Fruit fly (Drosophila melanogaster): Measurements from ENCODE around the gene Rtel1.

Rtel1 gene

DNA sequence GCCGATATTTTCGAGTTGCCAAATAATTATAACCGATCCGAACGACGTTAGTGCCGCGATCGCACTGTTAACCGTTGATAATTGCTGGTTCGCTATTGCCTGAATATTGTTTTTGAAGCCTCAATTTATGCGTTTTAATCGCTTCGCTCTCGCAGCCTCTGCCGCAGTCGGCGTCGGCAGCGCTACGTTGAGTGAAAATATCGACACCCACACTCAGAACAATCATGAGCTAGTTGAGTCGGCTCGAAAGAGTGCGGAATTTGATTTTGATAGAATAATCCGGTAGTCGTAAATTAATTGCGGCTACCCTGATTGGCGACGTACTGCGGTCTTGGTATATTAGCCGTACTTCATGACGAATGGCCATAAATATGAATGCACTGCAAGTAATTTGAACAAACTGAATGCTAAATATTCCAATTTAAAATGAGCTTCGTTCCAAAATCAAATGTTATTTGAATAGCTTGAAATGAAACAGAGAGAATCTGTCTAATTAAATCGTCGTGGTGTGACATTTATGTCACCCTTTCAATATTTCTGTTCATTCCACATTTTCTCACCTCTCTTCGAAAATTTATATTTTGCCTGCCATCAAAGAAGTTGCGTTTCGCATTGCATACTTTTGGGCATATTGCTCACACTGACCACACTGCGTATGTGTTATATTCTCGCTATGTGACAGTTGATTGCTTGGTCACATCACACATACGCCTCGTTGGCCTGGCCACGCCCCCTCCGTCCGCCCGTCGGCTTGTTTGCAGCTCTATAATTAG is 31.9 kb upstream of the Rtel1 start (continued):
- TF ChIP-seq ham (GFP tag; IDR thresholded peaks at IDR 0.05) (no peak), en (GFP tag; optimal IDR thresholded peaks at IDR 0.05) (no peak), Ptx1 (GFP tag; IDR thresholded peaks at IDR 0.05) (0 out of 2 replicates have a peak, but pooled peaks have one; percentile 12), CG9932 (GFP tag; IDR thresholded peaks at IDR 0.05) (peak; percentile 14; the same call in 1 of the 2 replicates), Usf (GFP tag; optimal IDR thresholded peaks at IDR 0.05) (no peak), Adf1 (GFP tag; IDR thresholded peaks at IDR 0.05) (peak; percentile 82), tin (GFP tag; optimal IDR thresholded peaks at IDR 0.05) (no peak), Fer2 (tag; optimal IDR thresholded peaks at IDR 0.05) (no peak), Rx (GFP tag; IDR thresholded peaks at IDR 0.05) (no peak), zfh2 (GFP tag; optimal IDR thresholded peaks at IDR 0.05) (no peak), unc-4 (GFP tag; IDR thresholded peaks at IDR 0.05; ENCODE audit: partially characterized antibody) (no peak), CG9797 (GFP tag; optimal IDR thresholded peaks at IDR 0.05) (no peak), CG7372 (GFP tag; IDR thresholded peaks at IDR 0.05) (peak; percentile 98), CG3847 (GFP tag; IDR thresholded peaks at IDR 0.05) (0 out of 2 replicates have a peak, but pooled peaks have one; percentile 7), CG2678 (tag; optimal IDR thresholded peaks at IDR 0.05) (peak; percentile 19), chm (GFP tag; IDR thresholded peaks at IDR 0.05) (no peak), ro (GFP tag; IDR thresholded peaks at IDR 0.05) (no peak), klu (GFP tag; IDR thresholded peaks at IDR 0.05) (no peak), eve (GFP tag; optimal IDR thresholded peaks at IDR 0.05) (no peak), CG34376 (GFP tag; optimal IDR thresholded peaks at IDR 0.05) (peak; percentile 23), Fer3 (tag; optimal IDR thresholded peaks at IDR 0.05) (no peak), CG30403 (GFP tag; optimal IDR thresholded peaks at IDR 0.05) (no peak), ERR (GFP tag; optimal IDR thresholded peaks at IDR 0.05) (no peak), slbo (GFP tag; IDR thresholded peaks at IDR 0.05) (peak; percentile 26; the same call in 1 of the 2 replicates), D (optimal IDR thresholded peaks at IDR 0.05) (no peak), D (GFP tag; optimal IDR thresholded peaks at IDR 0.05) (no peak), CG8281 (tag; optimal IDR thresholded peaks at IDR 0.05) (peak; percentile 87), CG4730 (GFP tag; IDR thresholded peaks at IDR 0.05) (no peak), crc (GFP tag; optimal IDR thresholded peaks at IDR 0.05) (no peak), E2f1 (GFP tag; IDR thresholded peaks at IDR 0.05) (0 out of 2 replicates have a peak, but pooled peaks have one; percentile 14), ci (GFP tag; IDR thresholded peaks at IDR 0.05) (peak; percentile 13; the same call in 1 of the 3 replicates), wdn (GFP tag; IDR thresholded peaks at IDR 0.05) (no peak), esg (GFP tag; conservative IDR thresholded peaks at IDR 0.05) (no peak), H15 (GFP tag; IDR thresholded peaks at IDR 0.05) (no peak), tap (tag; optimal IDR thresholded peaks at IDR 0.05) (no peak), pfk (GFP tag; optimal IDR thresholded peaks at IDR 0.05) (no peak), Med (GFP tag) (peak; percentile 70), CG31224 (GFP tag; IDR thresholded peaks at IDR 0.05) (no peak), HmgD (GFP tag; optimal IDR thresholded peaks at IDR 0.05) (no peak), CG9609 (GFP tag; optimal IDR thresholded peaks at IDR 0.05) (no peak), vnd (GFP tag; IDR thresholded peaks at IDR 0.05; ENCODE audit: partially characterized antibody) (no peak), amos (GFP tag; IDR thresholded peaks at IDR 0.05; ENCODE audit: partially characterized antibody) (no peak), CG14965 (GFP tag; optimal IDR thresholded peaks at IDR 0.05; ENCODE audit: borderline replicate concordance) (no peak), ken (GFP tag; IDR thresholded peaks at IDR 0.05) (no peak), E2f2 (GFP tag; IDR thresholded peaks at IDR 0.05) (0 out of 2 replicates have a peak, but pooled peaks have one; percentile 22), br (optimal IDR thresholded peaks at IDR 0.05) (no peak), CG7556 (GFP tag; optimal IDR thresholded peaks at IDR 0.05) (no peak), pros (GFP tag; optimal IDR thresholded peaks at IDR 0.05) (no peak), Hr51 (GFP tag; optimal IDR thresholded peaks at IDR 0.05) (peak in 1 of 2 experiments; percentile 26), jing (GFP tag; optimal IDR thresholded peaks at IDR 0.05) (no peak), lilli (GFP tag; optimal IDR thresholded peaks at IDR 0.05) (peak; percentile 15)

All from whole organism, embryonic.